Fruit fly (Drosophila melanogaster): ENCODE measurements around the gene FarO.

DNA sequence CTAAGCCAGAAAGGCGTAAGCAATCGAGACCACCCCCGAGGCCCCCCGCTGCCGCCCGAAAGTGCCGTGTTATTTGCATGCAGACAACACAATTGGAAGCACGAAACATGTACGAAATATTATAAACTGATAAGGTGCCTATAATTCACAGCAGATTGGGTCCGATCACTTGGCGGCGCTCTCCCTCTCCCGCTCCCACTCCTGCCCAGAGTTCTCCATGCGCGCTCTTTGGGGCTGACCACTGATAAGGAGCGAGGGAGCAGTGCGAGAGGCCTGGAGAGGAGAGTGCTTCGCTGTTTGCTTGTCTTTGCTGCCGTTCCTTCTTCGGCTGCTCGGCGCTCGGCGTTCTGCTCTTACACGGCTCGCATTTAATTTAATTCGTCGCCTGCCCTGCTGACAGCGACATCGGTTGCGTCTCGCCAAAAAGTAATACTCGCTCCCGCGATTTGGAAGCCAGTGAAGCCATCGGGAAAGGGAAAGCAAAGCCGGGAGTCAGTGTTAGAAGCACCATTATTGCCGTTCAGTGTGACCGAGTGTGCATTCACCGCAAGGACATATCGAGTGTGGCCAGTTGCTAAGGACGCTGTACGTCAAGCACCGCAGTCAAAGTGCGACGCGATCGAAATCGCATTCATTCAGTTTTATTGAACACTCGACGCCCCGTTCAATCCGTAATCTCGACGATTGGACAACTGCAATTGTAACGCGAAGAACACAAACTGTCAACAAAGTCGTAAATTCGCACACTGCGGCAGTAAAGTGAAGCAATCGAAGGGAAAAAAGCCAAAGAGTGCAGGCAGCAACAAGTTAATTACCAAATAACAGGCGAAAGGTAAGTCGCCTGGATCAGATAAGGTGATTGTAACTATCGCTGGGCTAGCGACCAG is 9.2 kb downstream of the FarO start:
- no peak for TF ChIP-seq psq (optimal IDR thresholded peaks at IDR 0.05)
- TF ChIP-seq Sin3A (optimal IDR thresholded peaks at IDR 0.05): no peak

Data from Kc167 (cell line).